Worm (Caenorhabditis elegans): ENCODE measurements around the gene phat-5.

phat-5 gene

DNA sequence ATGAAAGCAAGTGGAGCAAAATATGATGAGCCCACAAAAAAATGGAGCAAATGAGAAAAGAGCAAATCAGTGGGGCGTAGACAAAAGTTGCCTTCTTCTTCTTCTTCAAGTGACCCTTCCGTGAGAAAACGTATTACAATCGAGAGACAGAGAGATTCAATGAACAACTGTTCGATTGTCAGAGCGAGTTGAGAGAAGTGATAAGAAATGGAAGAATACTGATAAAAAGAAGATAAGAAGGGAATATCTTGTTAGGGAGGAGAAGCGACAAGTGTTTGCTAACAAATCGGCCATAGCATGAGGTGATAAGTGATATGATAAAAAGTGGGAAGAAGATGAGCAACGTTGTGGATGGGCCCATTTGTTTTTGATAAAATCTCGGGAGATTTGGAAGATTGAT, 35.0 kb upstream of the phat-5 start:
- TF ChIP-seq swsn-7 (tag; optimal IDR thresholded peaks at IDR 0.05) (peak; percentile 4), alr-1 (tag; optimal IDR thresholded peaks at IDR 0.05; ENCODE audit: borderline replicate concordance) (no peak), vab-15 (tag; optimal IDR thresholded peaks at IDR 0.05) (no peak), fkh-8 (tag; optimal IDR thresholded peaks at IDR 0.05) (no peak), C34B4.2 (tag; optimal IDR thresholded peaks at IDR 0.05) (no peak), irx-1 (tag; optimal IDR thresholded peaks at IDR 0.05) (no peak), mab-9 (GFP tag; IDR thresholded peaks at IDR 0.05) (no peak), ceh-88 (GFP tag; IDR thresholded peaks at IDR 0.05) (no peak), lir-3 (tag; optimal IDR thresholded peaks at IDR 0.05; ENCODE audit: poor library complexity) (no peak), unc-130 (tag; optimal IDR thresholded peaks at IDR 0.05) (no peak), pqm-1 (tag; optimal IDR thresholded peaks at IDR 0.05) (no peak), elt-2 (tag; optimal IDR thresholded peaks at IDR 0.05) (no peak), egl-13 (tag; optimal IDR thresholded peaks at IDR 0.05) (no peak), sup-37 (GFP tag; optimal IDR thresholded peaks at IDR 0.05) (no peak), hpl-2 (GFP tag; optimal IDR thresholded peaks at IDR 0.05) (no peak), unc-30 (tag; optimal IDR thresholded peaks at IDR 0.05) (no peak), tbx-2 (tag; optimal IDR thresholded peaks at IDR 0.05) (no peak), pax-3 (tag; optimal IDR thresholded peaks at IDR 0.05) (no peak), dsc-1 (tag; optimal IDR thresholded peaks at IDR 0.05) (no peak), nhr-12 (tag; optimal IDR thresholded peaks at IDR 0.05) (no peak), rnt-1 (tag; optimal IDR thresholded peaks at IDR 0.05) (peak; percentile 51), nhr-71 (tag; optimal IDR thresholded peaks at IDR 0.05) (peak; percentile 64), nhr-47 (tag; optimal IDR thresholded peaks at IDR 0.05) (no peak), mep-1 (tag; optimal IDR thresholded peaks at IDR 0.05) (no peak), lin-14 (GFP tag; optimal IDR thresholded peaks at IDR 0.05) (peak; percentile 88), jun-1 (tag; optimal IDR thresholded peaks at IDR 0.05) (no peak), aha-1 (tag; optimal IDR thresholded peaks at IDR 0.05) (no peak), lin-39 (tag; optimal IDR thresholded peaks at IDR 0.05) (no peak), lin-13 (GFP tag; optimal IDR thresholded peaks at IDR 0.05) (no peak), mef-2 (tag; optimal IDR thresholded peaks at IDR 0.05) (no peak), lsy-2 (tag; optimal IDR thresholded peaks at IDR 0.05) (peak in 1 of 2 experiments; percentile 52), hlh-17 (GFP tag; optimal IDR thresholded peaks at IDR 0.05; ENCODE audit: borderline replicate concordance) (no peak), grh-1 (GFP tag; IDR thresholded peaks at IDR 0.05) (no peak), snu-23 (GFP tag; optimal IDR thresholded peaks at IDR 0.05) (peak; percentile 26), nhr-20 (tag; optimal IDR thresholded peaks at IDR 0.05) (peak; percentile 34), lin-35 (GFP tag; optimal IDR thresholded peaks at IDR 0.05) (no peak), nhr-28 (tag; optimal IDR thresholded peaks at IDR 0.05) (no peak), fkh-10 (GFP tag; optimal IDR thresholded peaks at IDR 0.05) (no peak)

DNA sequence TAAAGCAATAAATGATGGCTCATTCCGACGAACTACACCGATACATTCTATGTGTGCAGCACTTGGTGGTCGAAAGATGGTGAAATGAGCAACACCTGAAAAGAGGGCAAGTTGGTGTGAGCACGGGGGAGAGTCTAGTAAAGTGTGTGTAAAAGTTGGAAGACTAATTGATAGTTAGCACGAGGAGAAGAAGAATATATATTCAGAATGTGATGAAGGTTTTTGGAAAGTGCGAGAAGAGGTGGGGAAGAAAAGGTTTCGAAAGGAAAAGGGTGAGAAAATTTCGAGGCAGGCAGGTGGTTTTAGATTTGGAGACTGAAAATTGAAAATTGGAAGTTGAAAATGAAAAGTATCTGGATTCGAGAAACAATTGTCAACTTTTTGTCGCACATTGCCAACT, 29.9 kb upstream of the phat-5 start, which contains the start of gene Y45G5AM.6:
Gene Y45G5AM.6, minus strand, starts transcription at position 101 of the 400 bp plus-strand sequence.
- TF ChIP-seq tlp-1 (tag; optimal IDR thresholded peaks at IDR 0.05) (no peak), irx-1 (tag; optimal IDR thresholded peaks at IDR 0.05) (no peak), elt-3 (tag; optimal IDR thresholded peaks at IDR 0.05) (no peak), dsc-1 (tag; optimal IDR thresholded peaks at IDR 0.05) (no peak), tbx-2 (tag; optimal IDR thresholded peaks at IDR 0.05) (no peak), unc-98 (GFP tag; IDR thresholded peaks at IDR 0.05) (no peak), sup-37 (GFP tag; optimal IDR thresholded peaks at IDR 0.05) (no peak), fkh-10 (GFP tag; optimal IDR thresholded peaks at IDR 0.05) (no peak), nhr-47 (tag; optimal IDR thresholded peaks at IDR 0.05) (no peak)
